Worm (Caenorhabditis elegans): ENCODE measurements around the gene T23G7.2.
A peak's percentile ranks its signal among the peaks of the same experiment; 100 is the strongest.

Gene T23G7.2

DNA sequence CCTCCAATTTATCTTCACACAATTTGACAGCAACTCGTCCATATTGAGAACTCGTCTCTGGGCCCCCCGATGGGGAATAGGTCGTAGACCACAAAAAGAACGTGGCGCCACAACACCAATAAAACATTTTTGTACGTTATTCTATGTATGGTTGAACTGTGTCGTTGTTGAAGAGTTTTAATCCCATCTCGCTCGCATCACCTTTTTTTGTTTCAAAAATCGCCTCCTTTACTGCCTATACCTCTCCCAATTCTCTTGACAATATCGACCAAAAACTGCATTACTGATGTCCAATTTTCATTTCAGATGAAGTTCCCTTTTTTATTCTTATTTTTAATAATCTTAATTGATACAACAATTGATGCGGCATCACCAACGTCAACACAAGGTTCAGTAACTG lies 24.5 kb upstream of the T23G7.2 start, which contains the start of gene let-23:
Gene let-23 (plus strand): TSS at position 301 of the 400 bp plus-strand sequence.
- TF ChIP-seq sptf-1 (tag; optimal IDR thresholded peaks at IDR 0.05) (no peak), blmp-1 (tag; optimal IDR thresholded peaks at IDR 0.05) (no peak), efl-1 (optimal IDR thresholded peaks at IDR 0.05) (no peak), efl-1 (GFP tag; optimal IDR thresholded peaks at IDR 0.05 in 1 of 2) (peak in 1 of 2 experiments; percentile 32)

DNA sequence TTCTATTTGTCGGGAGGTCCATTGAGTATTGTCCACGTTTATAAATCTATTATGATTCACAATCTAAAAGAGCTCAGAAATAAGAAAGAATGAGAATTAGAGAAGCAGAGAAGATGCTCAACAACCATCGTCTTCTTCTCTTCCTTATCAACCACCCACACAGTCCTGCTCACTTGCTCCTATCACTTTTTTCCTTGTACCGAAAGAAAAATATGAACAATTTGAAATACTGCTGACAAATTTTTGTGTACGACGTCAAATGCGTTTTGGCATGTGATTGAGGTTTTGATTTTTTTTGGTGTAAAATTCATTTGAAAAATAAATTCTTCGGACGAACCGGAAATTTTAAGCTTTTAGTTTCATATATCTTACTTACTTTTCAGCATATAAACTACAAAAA lies 23.6 kb upstream of the T23G7.2 start:
- TF ChIP-seq elt-2 (tag; optimal IDR thresholded peaks at IDR 0.05) = peak; percentile 49
- peak in 1 of 2 experiments; percentile 8 for TF ChIP-seq lin-35 (GFP tag; optimal IDR thresholded peaks at IDR 0.05)
- TF ChIP-seq snu-23 (GFP tag; optimal IDR thresholded peaks at IDR 0.05) = no peak

DNA sequence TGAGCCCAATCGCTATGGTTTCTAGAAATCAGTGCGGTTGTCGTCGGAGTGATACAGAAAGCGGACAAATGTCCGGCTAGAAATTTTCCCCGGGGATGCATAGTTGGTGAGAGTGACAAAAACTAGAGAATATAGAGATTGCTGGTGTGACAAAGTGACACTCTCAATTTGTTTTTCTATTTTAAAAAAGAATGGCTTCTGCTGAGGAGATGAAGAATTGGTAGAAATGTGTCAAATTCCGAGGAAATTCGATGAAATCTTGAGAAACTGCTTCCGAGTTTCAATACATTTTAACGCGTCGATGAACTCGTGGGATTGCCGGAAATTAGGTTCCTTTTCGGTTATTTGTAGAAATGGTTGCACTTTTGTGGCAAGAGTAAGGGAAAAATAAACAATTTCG lies 21.4 kb upstream of the T23G7.2 start, which contains the start of gene twk-4:
Gene twk-4 (minus strand): TSS at position 101 of the 400 bp plus-strand sequence.
- TF ChIP-seq lin-39 (tag; optimal IDR thresholded peaks at IDR 0.05) (no peak), efl-1 (optimal IDR thresholded peaks at IDR 0.05) (no peak), efl-1 (GFP tag; optimal IDR thresholded peaks at IDR 0.05 in 1 of 2) (peak in 1 of 2 experiments; percentile 27)

DNA sequence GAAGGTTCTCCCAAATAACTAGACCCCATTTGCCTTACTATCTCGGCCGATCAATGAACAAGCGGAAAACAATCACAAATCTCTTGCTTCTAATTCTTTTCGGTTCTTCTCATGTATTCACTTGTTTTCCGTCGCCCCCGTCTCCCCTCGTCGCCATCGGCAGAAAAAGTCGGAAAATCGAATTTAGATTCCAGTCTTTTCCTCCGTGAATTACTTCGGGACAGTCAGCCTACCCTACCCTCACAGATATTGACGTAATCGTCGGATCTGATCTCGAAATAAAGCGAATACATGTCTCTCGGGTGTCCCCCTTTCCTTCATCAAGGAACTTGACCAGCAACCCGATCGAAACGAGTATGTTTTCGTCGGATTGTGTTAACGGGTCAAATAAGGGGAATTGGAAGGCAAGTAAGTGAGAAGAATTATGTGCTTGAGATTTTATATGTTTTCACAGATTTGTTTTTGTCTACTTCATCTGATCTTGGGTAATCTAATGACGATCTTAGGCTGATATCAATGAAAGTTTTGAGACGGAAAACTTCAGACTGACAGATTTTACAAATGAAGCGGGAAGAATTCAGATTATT lies 17.9 kb upstream of the T23G7.2 start:
- peak; percentile 62 for TF ChIP-seq blmp-1 (tag; optimal IDR thresholded peaks at IDR 0.05)
- TF ChIP-seq hlh-17 (GFP tag; optimal IDR thresholded peaks at IDR 0.05; ENCODE audit: borderline replicate concordance) = no peak

DNA sequence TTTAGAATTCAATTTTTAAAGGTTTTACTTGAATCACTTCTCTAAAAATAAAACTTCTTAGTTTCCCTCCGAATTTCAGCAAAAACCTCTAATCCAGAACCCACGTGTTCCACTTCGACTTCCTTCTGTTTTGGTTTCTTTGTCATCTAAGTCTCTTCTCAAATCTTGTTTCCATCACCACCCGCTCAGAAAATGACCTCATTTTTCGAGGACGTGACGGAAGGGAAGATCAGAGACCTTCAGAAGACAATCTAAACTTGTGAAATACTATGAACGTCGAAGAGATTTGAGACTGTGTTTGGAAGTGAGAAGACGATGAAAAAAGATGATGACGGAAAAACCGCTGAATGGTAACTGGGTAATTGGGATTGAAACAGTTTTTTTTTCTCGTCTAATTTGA lies 16.9 kb upstream of the T23G7.2 start:
- TF ChIP-seq elt-3 (tag; optimal IDR thresholded peaks at IDR 0.05) (peak in 1 of 6 experiments; percentile 17), mep-1 (tag; optimal IDR thresholded peaks at IDR 0.05) (peak; percentile 38), nhr-85 (tag) (peak; percentile 86), hlh-4 (tag; optimal IDR thresholded peaks at IDR 0.05) (no peak), blmp-1 (tag; optimal IDR thresholded peaks at IDR 0.05) (peak; percentile 79), ceh-63 (GFP tag; optimal IDR thresholded peaks at IDR 0.05) (no peak), nhr-71 (tag; optimal IDR thresholded peaks at IDR 0.05) (no peak), lin-14 (GFP tag; optimal IDR thresholded peaks at IDR 0.05) (peak; percentile 70), F16B12.6 (tag; optimal IDR thresholded peaks at IDR 0.05) (no peak)

DNA sequence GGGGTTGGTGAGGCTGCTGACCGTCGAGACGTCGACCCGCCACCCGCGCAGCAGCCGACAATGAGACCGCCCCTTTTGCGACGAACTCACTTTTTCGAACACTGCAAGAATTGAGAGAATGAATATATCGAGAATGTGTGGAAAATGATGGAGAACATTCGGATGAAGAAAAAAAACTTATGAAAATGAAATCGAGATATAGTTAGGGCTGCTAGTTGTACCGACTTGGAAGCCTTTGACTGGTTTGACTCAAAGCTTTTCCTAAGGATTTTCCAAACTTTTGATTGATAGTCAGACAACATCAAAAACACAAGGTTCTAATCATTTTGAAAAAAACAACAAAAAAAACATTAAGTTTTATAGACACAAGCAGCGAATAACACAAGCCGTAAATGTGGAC lies 15.6 kb upstream of the T23G7.2 start, which contains the start of gene sym-2:
Gene sym-2 (minus strand): TSS at position 101 of the 400 bp plus-strand sequence.
- no peak for TF ChIP-seq unc-30 (tag; optimal IDR thresholded peaks at IDR 0.05)
- TF ChIP-seq grh-1 (GFP tag; IDR thresholded peaks at IDR 0.05) = 0 out of 2 replicates have a peak, but pooled peaks have one; percentile 22
- peak; percentile 25 for TF ChIP-seq blmp-1 (tag; optimal IDR thresholded peaks at IDR 0.05)

DNA sequence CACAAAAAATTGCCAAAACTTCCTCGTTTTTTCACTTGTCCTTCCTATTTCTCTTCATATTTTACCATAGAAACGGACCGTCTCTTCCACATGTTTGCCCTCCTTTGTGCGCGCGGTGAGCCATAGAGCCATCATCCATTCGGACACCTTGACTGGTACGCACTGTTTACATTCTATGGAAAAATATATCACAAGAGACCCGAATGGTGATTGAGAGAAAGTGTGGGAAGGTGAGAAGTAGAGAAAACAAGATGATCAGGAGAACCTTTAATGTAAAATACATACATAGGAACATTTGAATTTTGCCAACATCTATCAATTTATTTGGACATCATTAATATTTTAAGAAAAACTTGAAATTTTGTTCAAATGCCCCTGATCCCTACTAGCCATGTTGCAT lies 13.2 kb upstream of the T23G7.2 start:
- no peak for TF ChIP-seq unc-30 (tag; optimal IDR thresholded peaks at IDR 0.05)

DNA sequence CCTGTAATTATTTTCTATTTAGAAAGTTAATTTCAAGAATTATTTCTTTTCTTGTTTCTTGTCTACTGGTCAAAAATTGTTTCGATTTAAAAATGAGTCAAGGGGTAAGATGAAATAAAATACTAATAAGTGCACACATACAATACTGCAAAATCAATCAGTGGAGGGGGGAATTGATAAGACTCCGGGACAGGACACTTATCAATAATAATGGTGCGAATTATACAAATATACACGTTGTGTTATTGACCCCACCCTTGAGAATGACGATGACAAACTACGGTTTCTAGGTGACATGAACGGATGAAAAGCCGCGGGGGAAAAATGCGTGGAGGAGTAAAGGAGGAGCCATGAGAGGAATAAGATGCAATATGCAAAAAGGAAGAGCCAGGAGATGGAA lies 8.4 kb upstream of the T23G7.2 start:
- TF ChIP-seq zip-4 (GFP tag; optimal IDR thresholded peaks at IDR 0.05) (no peak), elt-2 (tag; optimal IDR thresholded peaks at IDR 0.05) (peak; percentile 2)

DNA sequence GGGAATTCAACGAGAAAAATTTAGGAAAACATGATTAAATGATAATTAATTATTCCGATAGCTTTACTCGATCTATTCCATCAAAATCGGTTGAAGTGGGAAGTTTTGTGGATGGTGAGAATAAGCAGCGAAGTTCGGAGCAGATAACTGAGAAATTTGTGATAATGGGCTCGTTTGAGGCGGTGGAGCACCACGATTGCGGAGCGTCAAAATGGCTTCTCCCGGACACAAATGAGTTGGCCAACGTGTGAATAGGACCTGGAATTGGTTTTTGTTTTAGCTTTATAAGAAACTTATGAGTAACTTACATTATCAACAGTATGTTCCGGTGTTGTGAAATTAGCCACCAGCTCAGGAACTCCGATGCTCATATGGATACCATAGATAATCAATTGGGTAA lies 6.1 kb upstream of the T23G7.2 start:
- TF ChIP-seq F16B12.6 (tag; optimal IDR thresholded peaks at IDR 0.05) (no peak), nhr-84 (tag; optimal IDR thresholded peaks at IDR 0.05) (no peak), nhr-19 (GFP tag; conservative IDR thresholded peaks at IDR 0.05) (no peak), irx-1 (tag; optimal IDR thresholded peaks at IDR 0.05) (no peak), efl-3 (GFP tag; optimal IDR thresholded peaks at IDR 0.05) (no peak), fkh-4 (tag; optimal IDR thresholded peaks at IDR 0.05; ENCODE audit: borderline replicate concordance) (no peak), aha-1 (tag; optimal IDR thresholded peaks at IDR 0.05) (no peak), nhr-71 (tag; optimal IDR thresholded peaks at IDR 0.05) (no peak), sup-37 (GFP tag; optimal IDR thresholded peaks at IDR 0.05) (no peak), nhr-11 (tag; optimal IDR thresholded peaks at IDR 0.05) (no peak)

Data from whole organism, L1 larva.